Fruit fly (Drosophila melanogaster) whole organism, embryonic: ENCODE measurements around the gene RpS17.

Experiments
- ATbp ChIP-seq: fragments of 200-800 bp; sonication (Bioruptor generic); optimal IDR thresholded peaks from 2 replicates; lab custom pipeline; 2017; ENCODE audit warnings: missing biosample characterization, mild to moderate bottlenecking, missing genetic modification characterization, missing genetic modification reagents
- Antp ChIP-seq: fragments of 200-800 bp; sonication (Bioruptor generic); optimal IDR thresholded peaks from 3 replicates; lab custom pipeline; 2016; ENCODE audit warnings: missing biosample characterization, missing genetic modification characterization
- Blimp-1 ChIP-seq: fragments of 200-800 bp; sonication (Bioruptor generic); optimal IDR thresholded peaks from 3 replicates; lab custom pipeline; 2018; ENCODE audit warnings: missing biosample characterization, missing genetic modification characterization, mild to moderate bottlenecking, moderate library complexity, missing genetic modification reagents
- CG10321 ChIP-seq: fragments of 200-800 bp; sonication (Bioruptor generic); IDR thresholded peaks from 2 replicates; pipeline ENCODE4 v1.3.6; 2022; ENCODE audit warnings: missing biosample characterization, missing genetic modification characterization
- CG10959 ChIP-seq: fragments of 200-800 bp; sonication (Bioruptor generic); IDR thresholded peaks from 2 replicates; pipeline ENCODE4 v1.3.6; 2022; ENCODE audit warnings: missing biosample characterization, missing genetic modification characterization
- CG10979 ChIP-seq: fragments of 200-800 bp; sonication (Bioruptor generic); optimal IDR thresholded peaks from 2 replicates; lab custom pipeline; 2018; ENCODE audit warnings: missing biosample characterization, mild to moderate bottlenecking, missing genetic modification characterization, moderate library complexity
- CG11696 ChIP-seq: fragments of 200-800 bp; sonication (Bioruptor generic); IDR thresholded peaks from 2 replicates; pipeline ENCODE4 v1.3.6; 2022; ENCODE audit warnings: missing biosample characterization, missing genetic modification characterization
- CG12769 ChIP-seq: fragments of 200-800 bp; sonication (Bioruptor generic); optimal IDR thresholded peaks from 2 replicates; lab custom pipeline; 2019; ENCODE audit warnings: missing biosample characterization, mild to moderate bottlenecking, missing genetic modification characterization, moderate library complexity
- CG12942 ChIP-seq: fragments of 200-800 bp; sonication (Bioruptor generic); optimal IDR thresholded peaks from 3 replicates; lab custom pipeline; 2016; ENCODE audit warnings: missing biosample characterization, missing genetic modification characterization
- CG14667 ChIP-seq: fragments of 200-800 bp; sonication (Bioruptor generic); IDR thresholded peaks from 2 replicates; pipeline ENCODE4 v1.3.6; 2022; ENCODE audit warnings: missing biosample characterization, missing genetic modification characterization
- CG15269 ChIP-seq: fragments of 200-800 bp; sonication (Bioruptor generic); optimal IDR thresholded peaks from 2 replicates; lab custom pipeline; 2018; ENCODE audit warnings: missing biosample characterization, mild to moderate bottlenecking, missing genetic modification characterization, moderate library complexity
- CG1603 ChIP-seq: fragments of 200-800 bp; sonication (Bioruptor generic); optimal IDR thresholded peaks from 2 replicates; lab custom pipeline; 2019; ENCODE audit warnings: missing biosample characterization, mild to moderate bottlenecking, missing genetic modification characterization, moderate library complexity
- CG3995 ChIP-seq: fragments of 200-800 bp; sonication (Bioruptor generic); optimal IDR thresholded peaks from 3 replicates; lab custom pipeline; 2016; ENCODE audit warnings: missing biosample characterization, missing genetic modification characterization
- CG43689 ChIP-seq: fragments of 200-800 bp; sonication (Bioruptor generic); IDR thresholded peaks from 2 replicates; pipeline ENCODE4 v1.3.6; 2022; ENCODE audit warnings: missing biosample characterization, missing genetic modification characterization
- CG7357 ChIP-seq: fragments of 200-800 bp; sonication (Bioruptor generic); IDR thresholded peaks from 3 replicates; pipeline ENCODE4 v1.3.6; 2022; ENCODE audit warnings: missing biosample characterization, missing genetic modification characterization
- CG9817 ChIP-seq: fragments of 200-800 bp; sonication (Bioruptor generic); optimal IDR thresholded peaks from 2 replicates; lab custom pipeline; 2018; ENCODE audit warnings: missing biosample characterization, mild to moderate bottlenecking, missing genetic modification characterization, moderate library complexity
- Camta ChIP-seq: fragments of 200-800 bp; sonication (Bioruptor generic); optimal IDR thresholded peaks from 2 replicates; lab custom pipeline; 2016; ENCODE audit warnings: missing biosample characterization, missing genetic modification characterization
- CkIIα-i1 ChIP-seq: fragments of 200-800 bp; sonication (Bioruptor generic); IDR thresholded peaks from 2 replicates; pipeline ENCODE4 v1.3.6; 2022; ENCODE audit warnings: missing biosample characterization, missing genetic modification characterization
- CoRest ChIP-seq: fragments of 200-800 bp; sonication (Bioruptor generic); optimal IDR thresholded peaks from 3 replicates; lab custom pipeline; 2018; ENCODE audit warnings: missing biosample characterization, mild to moderate bottlenecking, missing genetic modification characterization, moderate library complexity
- H2.0 ChIP-seq: fragments of 200-800 bp; sonication (Bioruptor generic); IDR thresholded peaks from 2 replicates; pipeline ENCODE4 v1.3.6; 2022; ENCODE audit warnings: missing biosample characterization, missing genetic modification characterization
- HHEX ChIP-seq: fragments of 200-800 bp; sonication (Bioruptor generic); optimal IDR thresholded peaks from 3 replicates; lab custom pipeline; 2017; ENCODE audit warnings: missing biosample characterization, mild to moderate bottlenecking, missing genetic modification characterization, missing genetic modification reagents
- HLH54F ChIP-seq: fragments of 200-800 bp; sonication (Bioruptor generic); optimal IDR thresholded peaks from 3 replicates; lab custom pipeline; 2016; ENCODE audit warnings: missing biosample characterization, missing genetic modification characterization
- Hmr ChIP-seq: fragments of 200-800 bp; sonication (Bioruptor generic); optimal IDR thresholded peaks from 3 replicates; lab custom pipeline; 2017; ENCODE audit warnings: mild to moderate bottlenecking, missing biosample characterization, missing genetic modification reagents, missing genetic modification characterization
- Hr3 ChIP-seq: fragments of 200-800 bp; sonication (Bioruptor generic); optimal IDR thresholded peaks from 3 replicates; lab custom pipeline; 2016; ENCODE audit warnings: missing biosample characterization, missing genetic modification characterization
- Hr39 ChIP-seq: fragments of >200 bp; optimal IDR thresholded peaks from 2 replicates; lab custom pipeline; 2017
- Kr ChIP-seq: fragments of 200-800 bp; sonication (Bioruptor generic); optimal IDR thresholded peaks from 2 replicates; lab custom pipeline; 2017; ENCODE audit warnings: missing biosample characterization, mild to moderate bottlenecking, missing genetic modification characterization
- Nf-YA ChIP-seq: fragments of 200-800 bp; sonication (Bioruptor generic); IDR thresholded peaks from 2 replicates; pipeline ENCODE4 v1.3.6; 2022; ENCODE audit warnings: missing biosample characterization, missing genetic modification characterization
- Six4 ChIP-seq: fragments of 200-800 bp; sonication (Bioruptor generic); optimal IDR thresholded peaks from 2 replicates; lab custom pipeline; 2016; ENCODE audit warnings: missing biosample characterization, missing genetic modification characterization
- Ssrp ChIP-seq: fragments of 200-800 bp; sonication (Bioruptor generic); optimal IDR thresholded peaks from 2 replicates; lab custom pipeline; 2018; ENCODE audit warnings: missing biosample characterization, mild to moderate bottlenecking, missing genetic modification characterization, moderate library complexity
- amos ChIP-seq: fragments of 200-800 bp; sonication (Bioruptor generic); IDR thresholded peaks from 2 replicates; pipeline ENCODE4 v1.3.6; 2022; ENCODE audit warnings: missing biosample characterization, missing genetic modification characterization; ENCODE audit not compliant: partially characterized antibody
- chif ChIP-seq, 2 experiments: fragments of 200-800 bp; sonication (Bioruptor generic); optimal IDR thresholded peaks; 3 replicates each; lab custom pipeline; 2016; ENCODE audit warnings: missing biosample characterization in 2 of 2, missing genetic modification characterization in 2 of 2
- cwo ChIP-seq: fragments of 200-800 bp; sonication (Bioruptor generic); optimal IDR thresholded peaks from 3 replicates; lab custom pipeline; 2017; ENCODE audit warnings: missing biosample characterization, missing genetic modification characterization, mild to moderate bottlenecking, moderate library complexity, missing genetic modification reagents
- da ChIP-seq: fragments of 200-800 bp; sonication (Bioruptor generic); optimal IDR thresholded peaks from 2 replicates; lab custom pipeline; 2016; ENCODE audit warnings: missing biosample characterization, missing genetic modification characterization
- exex ChIP-seq: fragments of 200-800 bp; sonication (Bioruptor generic); optimal IDR thresholded peaks from 4 replicates; lab custom pipeline; 2018; ENCODE audit warnings: missing biosample characterization, mild to moderate bottlenecking, missing genetic modification characterization, moderate library complexity
- fd96Cb ChIP-seq: fragments of 200-800 bp; sonication (Bioruptor generic); optimal IDR thresholded peaks from 2 replicates; lab custom pipeline; 2018; ENCODE audit warnings: missing biosample characterization, mild to moderate bottlenecking, missing genetic modification characterization, moderate library complexity
- grn ChIP-seq: fragments of 200-800 bp; sonication (Bioruptor generic); optimal IDR thresholded peaks from 3 replicates; lab custom pipeline; 2017; ENCODE audit warnings: missing biosample characterization, missing genetic modification characterization
- gt ChIP-seq: fragments of 200-800 bp; sonication (Bioruptor generic); IDR thresholded peaks from 2 replicates; pipeline ENCODE4 v1.3.6; 2022; ENCODE audit warnings: missing biosample characterization, missing genetic modification characterization
- inv ChIP-seq: fragments of 200-800 bp; sonication (Bioruptor generic); IDR thresholded peaks from 2 replicates; pipeline ENCODE4 v1.3.6; 2022; ENCODE audit warnings: missing biosample characterization, missing genetic modification characterization; ENCODE audit not compliant: partially characterized antibody
- luna ChIP-seq: fragments of 200-800 bp; sonication (Bioruptor generic); optimal IDR thresholded peaks from 2 replicates; lab custom pipeline; 2016; ENCODE audit warnings: missing biosample characterization, missing genetic modification characterization
- nau ChIP-seq: fragments of 200-800 bp; sonication (Bioruptor generic); optimal IDR thresholded peaks from 3 replicates; lab custom pipeline; 2017; ENCODE audit warnings: missing biosample characterization, mild to moderate bottlenecking, missing genetic modification characterization, missing genetic modification reagents
- nerfin-2 ChIP-seq: fragments of 200-800 bp; sonication (Bioruptor generic); IDR thresholded peaks from 2 replicates; pipeline ENCODE4 v1.3.6; 2022; ENCODE audit warnings: missing biosample characterization, missing genetic modification characterization; ENCODE audit not compliant: partially characterized antibody
- pfk ChIP-seq: fragments of 200-800 bp; sonication (Bioruptor generic); optimal IDR thresholded peaks from 2 replicates; lab custom pipeline; 2018; ENCODE audit warnings: missing biosample characterization, mild to moderate bottlenecking, missing genetic modification characterization, moderate library complexity
- pnt ChIP-seq: fragments of 200-800 bp; sonication (Bioruptor generic); optimal IDR thresholded peaks from 3 replicates; lab custom pipeline; 2016; ENCODE audit warnings: missing biosample characterization, missing genetic modification characterization
- scrt ChIP-seq: fragments of 200-800 bp; sonication (Bioruptor generic); optimal IDR thresholded peaks from 2 replicates; lab custom pipeline; 2018; ENCODE audit warnings: missing biosample characterization, mild to moderate bottlenecking, missing genetic modification characterization, moderate library complexity
- sd ChIP-seq: fragments of 200-800 bp; sonication (Bioruptor generic); optimal IDR thresholded peaks from 3 replicates; lab custom pipeline; 2018; ENCODE audit warnings: missing biosample characterization, mild to moderate bottlenecking, missing genetic modification characterization, moderate library complexity
- slp2 ChIP-seq: fragments of 200-800 bp; sonication (Bioruptor generic); optimal IDR thresholded peaks from 2 replicates; lab custom pipeline; 2016; ENCODE audit warnings: missing biosample characterization, missing genetic modification characterization
- so ChIP-seq: fragments of 200-800 bp; sonication (Bioruptor generic); IDR thresholded peaks from 3 replicates; pipeline ENCODE4 v1.3.6; 2022; ENCODE audit warnings: missing biosample characterization, missing genetic modification characterization
- tna ChIP-seq: fragments of 200-800 bp; sonication (Bioruptor generic); IDR thresholded peaks from 2 replicates; pipeline ENCODE4 v1.3.6; 2022; ENCODE audit warnings: missing biosample characterization, missing genetic modification characterization; ENCODE audit not compliant: partially characterized antibody
- tx ChIP-seq: fragments of 200-800 bp; sonication (Bioruptor generic); optimal IDR thresholded peaks from 2 replicates; lab custom pipeline; 2016; ENCODE audit warnings: missing biosample characterization, missing genetic modification characterization

RpS17 gene

dm6 chr3L:9383345-9384075 is 46.1 kb downstream of the RpS17 start, which contains the start of gene Hsp27 (continued):
- TF ChIP-seq Ssrp (tag; lab: Kevin White, UChicago) (peak; percentile 98), slp2 (peak; percentile 95), inv (GFP tag; lab: Robert Waterston, UW) (no peak), CG1603 (tag; lab: Kevin White, UChicago) (peak; percentile 96), nerfin-2 (peak; percentile 48; the same call in 1 of the 2 replicates), CG12942 (GFP tag; lab: Kevin White, UChicago) (peak; percentile 97), CkIIα-i1 (peak; percentile 82), fd96Cb (tag; lab: Kevin White, UChicago) (peak; percentile 99), grn (GFP tag; lab: Kevin White, UChicago) (peak; percentile 86), scrt (peak; percentile 95), CG14667 (peak; percentile 98), CG10959 (peak; percentile 95), Hmr (GFP tag; lab: Kevin White, UChicago) (peak; percentile 98), Kr (peak; percentile 33), Hr39 (no peak), exex (no peak), CG3995 (GFP tag; lab: Kevin White, UChicago) (peak; percentile 80), luna (GFP tag; lab: Kevin White, UChicago) (peak; percentile 60), tna (no peak), CG11696 (GFP tag; lab: Robert Waterston, UW) (peak; percentile 93), CG43689 (GFP tag; lab: Robert Waterston, UW) (peak; percentile 95), CG15269 (peak; percentile 97), so (GFP tag; lab: Robert Waterston, UW) (peak; percentile 96), Antp (GFP tag; lab: Kevin White, UChicago) (peak; percentile 93), gt (GFP tag; lab: Robert Waterston, UW) (peak; percentile 97), Blimp-1 (GFP tag; lab: Kevin White, UChicago) (peak; percentile 98), sd (tag; lab: Kevin White, UChicago) (peak; percentile 90), amos (GFP tag; lab: Robert Waterston, UW) (no peak; the same call in 1 of the 2 replicates), Nf-YA (GFP tag; lab: Robert Waterston, UW) (peak; percentile 97), CG7357 (peak; percentile 96), CoRest (tag; lab: Kevin White, UChicago) (peak; percentile 97), CG10979 (tag; lab: Kevin White, UChicago) (peak; percentile 99), CG12769 (tag; lab: Kevin White, UChicago) (peak; percentile 92), nau (GFP tag; lab: Kevin White, UChicago) (peak; percentile 99), CG9817 (tag; lab: Kevin White, UChicago) (peak; percentile 96), Six4 (GFP tag; lab: Kevin White, UChicago) (peak; percentile 97), Hr3 (peak; percentile 98), HLH54F (GFP tag; lab: Kevin White, UChicago) (peak; percentile 86), da (GFP tag; lab: Kevin White, UChicago) (peak; percentile 49), tx (GFP tag; lab: Kevin White, UChicago) (peak; percentile 70), HHEX (GFP tag; lab: Kevin White, UChicago) (peak; percentile 97), ATbp (GFP tag; lab: Kevin White, UChicago) (peak; percentile 99), cwo (GFP tag; lab: Kevin White, UChicago) (peak; percentile 97), Camta (GFP tag; lab: Kevin White, UChicago) (peak; percentile 98), CG10321 (GFP tag; lab: Robert Waterston, UW) (peak; percentile 80), pfk (GFP tag; lab: Kevin White, UChicago) (peak; percentile 24), chif (GFP tag; optimal IDR thresholded peaks at IDR 0.05; lab: Kevin White, UChicago) (peak; percentile 88 to 92), H2.0 (GFP tag; lab: Robert Waterston, UW) (peak; percentile 98), pnt (GFP tag; lab: Kevin White, UChicago) (peak; percentile 96)
